Worm (Caenorhabditis elegans): ENCODE results near the gene T24D5.4.

ce11 chrX:12620310-12620709, 23.3 kb downstream of the T24D5.4 start:
- TF ChIP-seq ceh-14 (tag; optimal IDR thresholded peaks at IDR 0.05), result no peak
- no peak for TF ChIP-seq ama-1 (optimal IDR thresholded peaks at IDR 0.05)
- no peak for TF ChIP-seq C38D4.7 (GFP tag; optimal IDR thresholded peaks at IDR 0.05)
- TF ChIP-seq unc-55 (GFP tag; optimal IDR thresholded peaks at IDR 0.05), result no peak
- no peak for TF ChIP-seq ceh-31 (tag; optimal IDR thresholded peaks at IDR 0.05)
- no peak for TF ChIP-seq dve-1 (tag; optimal IDR thresholded peaks at IDR 0.05)
- TF ChIP-seq unc-86 (tag; optimal IDR thresholded peaks at IDR 0.05), result no peak
- TF ChIP-seq hlh-15 (tag; optimal IDR thresholded peaks at IDR 0.05), result no peak
- no peak for TF ChIP-seq ceh-22 (tag; optimal IDR thresholded peaks at IDR 0.05)
- TF ChIP-seq tbx-2 (tag; optimal IDR thresholded peaks at IDR 0.05), result no peak
- no peak for TF ChIP-seq nfya-1 (tag; optimal IDR thresholded peaks at IDR 0.05)
